Worm (Caenorhabditis elegans) whole organism, L4/young adult: ENCODE measurements around the gene K10G6.5.

Experiments
- W03F9.2 ChIP-seq: fragments of 150-350 bp; optimal IDR thresholded peaks from 2 replicates; lab custom pipeline; 2014; ENCODE audit warnings: missing biosample characterization, missing genetic modification characterization
- dao-5 ChIP-seq: sonication (generic microtip); optimal IDR thresholded peaks from 2 replicates; lab custom pipeline; 2016; ENCODE audit warnings: missing genotype, missing genetic modification characterization, moderate library complexity, missing compliant biosample characterization
- him-1 ChIP-seq: sonication (generic microtip); optimal IDR thresholded peaks from 2 replicates; lab custom pipeline; 2016; ENCODE audit warnings: missing genotype, missing genetic modification reagents, missing genetic modification characterization, missing compliant biosample characterization

The K10G6.5 gene

DNA sequence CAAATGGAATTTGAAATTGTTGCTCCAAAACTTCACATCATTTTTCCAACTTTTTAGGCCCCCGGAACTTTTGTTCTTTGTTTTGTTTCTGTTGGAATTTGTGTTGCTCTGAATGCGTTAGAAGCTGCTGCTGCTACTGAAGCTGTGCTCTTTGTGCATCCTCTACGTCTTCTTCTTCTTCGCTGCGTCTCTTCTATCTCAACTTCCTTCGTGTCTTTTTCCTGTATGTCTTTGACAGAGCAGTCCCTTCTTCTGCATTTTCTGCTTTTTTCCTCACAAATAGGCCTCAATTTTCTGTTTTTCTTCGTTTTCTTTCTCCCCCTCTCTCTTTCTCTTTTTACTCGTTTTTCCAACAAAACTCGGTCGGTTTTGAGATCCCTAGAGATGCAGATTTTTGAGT lies 25.8 kb upstream of the K10G6.5 start:
- TF ChIP-seq him-1 (tag; lab: Kevin White, UChicago) = no peak
- TF ChIP-seq dao-5 (tag; lab: Kevin White, UChicago) = no peak

DNA sequence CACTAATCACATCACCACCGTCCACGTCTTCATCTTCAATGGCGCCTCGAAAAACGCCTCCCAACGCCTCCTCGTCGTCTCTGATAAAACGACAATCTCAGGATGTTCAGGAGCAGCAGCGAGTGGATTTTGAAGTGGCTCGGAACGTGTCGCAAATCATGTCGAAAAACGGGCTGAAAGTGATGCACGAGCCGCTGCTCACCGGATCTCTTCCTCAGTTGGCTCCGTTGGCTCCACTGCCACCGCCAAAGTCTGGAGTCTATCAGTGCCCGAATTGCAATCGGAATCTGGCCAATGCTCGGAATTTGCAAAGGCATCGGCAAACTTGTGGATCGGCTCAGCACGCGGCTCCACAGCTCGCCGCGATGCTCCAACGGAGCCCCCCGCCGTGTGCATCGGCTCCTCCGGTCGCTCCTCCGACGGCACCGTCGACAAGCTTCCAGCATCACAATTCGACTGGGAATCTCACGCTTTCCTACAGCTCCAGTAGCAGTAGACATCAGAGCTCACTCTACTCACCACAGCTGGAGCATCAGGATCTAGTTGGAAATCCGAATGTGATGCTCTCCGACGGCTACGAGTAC lies 22.7 kb upstream of the K10G6.5 start:
- TF ChIP-seq W03F9.2 (tag; lab: Kevin White, UChicago) (no peak), him-1 (tag; lab: Kevin White, UChicago) (no peak), dao-5 (tag; lab: Kevin White, UChicago) (no peak)

DNA sequence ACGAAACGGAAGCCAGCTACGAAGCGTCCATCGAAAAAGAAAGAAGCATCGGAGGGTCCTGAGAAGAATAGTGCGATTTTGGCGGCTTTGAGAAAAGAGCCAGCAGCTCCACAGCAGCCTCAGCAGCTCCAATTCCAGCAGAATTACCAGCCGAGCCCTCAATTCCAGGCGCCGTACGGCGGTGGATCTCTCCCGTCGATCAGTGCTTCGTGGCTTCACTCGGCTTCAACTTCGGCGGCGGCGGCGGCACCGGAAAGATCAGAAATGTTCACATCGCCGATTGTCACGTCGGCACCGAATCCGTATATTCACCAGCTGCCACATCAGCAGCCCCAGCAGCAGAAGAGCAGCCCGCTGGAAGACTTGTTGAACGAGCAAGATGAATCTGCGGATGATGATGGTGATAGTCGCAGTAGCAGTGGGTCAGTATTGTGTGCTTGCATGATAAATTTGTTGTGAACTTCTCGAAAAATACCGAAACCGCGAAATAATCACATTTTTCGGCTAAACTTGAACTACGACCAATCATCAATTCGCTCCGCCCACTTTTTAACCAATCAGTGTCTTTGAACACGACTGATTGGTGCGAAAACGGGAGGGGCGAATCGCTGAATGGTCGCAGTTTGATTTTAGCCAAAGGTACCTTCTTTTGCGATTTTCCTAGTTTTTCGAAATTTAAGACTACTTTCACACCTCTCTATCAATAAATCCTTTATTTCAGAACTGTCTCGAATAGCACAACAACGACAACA lies 21.2 kb upstream of the K10G6.5 start:
- TF ChIP-seq dao-5 (tag; lab: Kevin White, UChicago) (no peak), W03F9.2 (tag; lab: Kevin White, UChicago) (no peak), him-1 (tag; lab: Kevin White, UChicago) (no peak)

DNA sequence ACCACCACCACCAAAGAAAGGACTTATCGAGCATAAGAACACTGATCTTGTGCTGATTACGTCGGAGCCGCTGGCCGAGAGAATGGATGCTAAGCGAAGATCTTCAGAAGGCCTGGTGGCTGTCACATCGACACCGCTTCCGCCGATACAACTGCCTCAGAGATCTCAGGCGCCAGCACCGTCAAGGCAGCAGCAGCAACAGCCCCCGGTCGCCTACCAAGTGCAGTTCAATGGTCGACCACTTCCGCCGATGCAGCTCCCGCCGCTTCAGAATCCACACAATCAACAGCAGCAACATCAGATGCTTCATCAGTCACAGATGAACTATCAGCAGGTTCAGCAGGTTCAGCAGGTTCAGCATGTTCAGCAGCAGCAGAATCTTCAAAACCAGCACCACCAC lies 20.0 kb upstream of the K10G6.5 start:
- TF ChIP-seq him-1 (tag; lab: Kevin White, UChicago) (no peak), W03F9.2 (tag; lab: Kevin White, UChicago) (no peak), dao-5 (tag; lab: Kevin White, UChicago) (no peak)

DNA sequence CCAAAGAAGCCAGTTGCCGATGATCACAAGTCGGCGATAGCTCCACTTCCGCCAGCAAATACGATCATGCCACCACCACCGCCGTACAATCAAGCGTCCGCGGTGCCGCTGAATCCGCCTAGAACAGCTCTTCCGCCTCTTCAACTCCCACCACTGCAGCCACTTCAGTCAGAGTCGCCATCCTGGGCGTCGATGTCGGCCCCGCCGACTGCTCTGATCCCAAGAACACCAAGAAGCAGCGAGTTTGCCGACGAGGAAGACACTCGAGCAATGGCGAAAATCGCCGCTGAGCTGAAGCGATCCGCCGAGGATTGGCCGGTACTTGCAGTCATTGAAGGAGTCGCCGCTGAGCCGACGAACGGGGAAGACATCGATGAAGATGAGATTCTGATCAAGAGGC lies 19.0 kb upstream of the K10G6.5 start:
- no peak for TF ChIP-seq dao-5 (tag; lab: Kevin White, UChicago)
- no peak for TF ChIP-seq W03F9.2 (tag; lab: Kevin White, UChicago)
- no peak for TF ChIP-seq him-1 (tag; lab: Kevin White, UChicago)

DNA sequence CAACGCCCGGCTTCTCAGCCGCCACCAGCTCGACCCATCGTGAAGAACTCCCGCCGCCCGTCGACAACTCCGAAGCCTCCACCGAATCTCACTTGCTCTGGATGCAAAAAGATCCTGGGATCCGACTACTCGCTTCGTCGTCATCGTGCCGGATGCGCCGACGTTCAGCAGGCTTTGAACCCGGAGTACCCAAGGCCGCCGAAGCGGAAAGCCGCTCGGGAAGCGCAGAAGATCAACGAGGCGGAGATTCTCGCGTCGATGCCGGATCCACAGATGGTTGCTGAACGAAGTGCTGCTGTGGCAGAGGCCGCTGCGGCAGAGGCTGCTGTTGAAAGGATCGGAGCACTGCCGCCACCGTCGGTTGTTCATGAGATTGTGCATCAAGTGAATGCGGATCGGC lies 18.2 kb upstream of the K10G6.5 start:
- TF ChIP-seq him-1 (tag; lab: Kevin White, UChicago) (no peak), dao-5 (tag; lab: Kevin White, UChicago) (no peak), W03F9.2 (tag; lab: Kevin White, UChicago) (no peak)

DNA sequence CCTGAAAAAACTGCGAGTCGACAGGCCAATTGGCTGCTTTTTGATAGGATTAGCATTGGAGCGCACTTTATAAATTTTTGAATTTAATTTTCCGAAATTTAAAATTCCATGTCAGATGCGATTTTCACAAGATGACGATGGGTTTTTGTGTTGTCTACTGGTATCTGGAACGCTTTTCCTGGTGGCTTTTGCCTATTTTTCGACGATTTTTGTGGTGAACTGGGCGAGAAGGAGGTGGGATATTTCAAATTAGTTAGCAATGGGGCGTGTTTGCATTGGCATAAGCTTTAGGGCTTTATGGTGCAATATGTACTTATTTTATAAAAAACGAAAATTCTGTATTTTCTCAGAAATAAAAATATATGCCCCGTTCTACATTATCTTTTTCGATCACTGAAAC lies 14.9 kb upstream of the K10G6.5 start, which contains the start of gene K10G6.9:
K10G6.9 (plus strand) TSS at position 110 of the 400 bp plus-strand sequence.
- TF ChIP-seq him-1 (tag; lab: Kevin White, UChicago) = no peak
- TF ChIP-seq W03F9.2 (tag; lab: Kevin White, UChicago) = no peak
- TF ChIP-seq dao-5 (tag; lab: Kevin White, UChicago) = no peak

DNA sequence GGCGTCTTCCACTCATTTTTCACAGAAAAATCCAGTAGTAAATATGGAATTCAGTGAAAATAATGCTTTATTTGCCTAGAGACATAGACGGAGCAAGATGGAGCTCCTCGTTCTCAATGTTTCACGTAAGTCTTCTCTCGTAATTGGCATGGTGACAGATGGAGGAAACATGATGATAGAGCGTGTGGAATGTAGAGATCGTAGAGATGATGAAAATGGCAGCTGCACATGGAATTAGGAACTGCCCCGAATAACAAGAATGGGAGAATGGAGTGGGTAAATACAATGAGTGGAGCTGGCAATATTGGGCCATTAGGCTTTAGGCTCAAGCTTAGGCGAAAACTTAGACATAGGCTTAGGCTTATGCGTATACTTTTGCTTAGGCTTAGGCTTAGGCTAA lies 12.1 kb upstream of the K10G6.5 start, which contains the start of gene cank-26:
cank-26 (minus strand) TSS at position 113 of the 400 bp plus-strand sequence.
- TF ChIP-seq W03F9.2 (tag; lab: Kevin White, UChicago) = no peak
- TF ChIP-seq dao-5 (tag; lab: Kevin White, UChicago) = no peak
- no peak for TF ChIP-seq him-1 (tag; lab: Kevin White, UChicago)

DNA sequence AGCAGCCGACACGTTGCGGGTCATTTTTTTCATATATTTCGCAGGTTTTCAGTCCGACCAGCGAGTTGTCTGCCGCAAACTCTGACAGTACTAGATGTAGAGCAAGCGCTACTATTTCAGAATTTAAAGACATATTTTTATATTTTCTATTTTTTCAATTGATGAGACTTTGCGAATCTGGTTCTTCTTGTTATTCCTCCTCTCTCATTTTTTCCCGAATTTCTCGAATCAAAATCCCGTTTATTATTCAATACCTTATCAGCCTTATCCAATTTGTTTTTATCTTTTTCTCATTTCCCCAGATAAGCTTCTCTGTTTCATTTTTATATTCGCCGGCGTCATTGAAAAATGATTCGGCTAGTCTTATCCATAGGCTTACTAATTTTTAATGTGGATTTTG lies 11.1 kb upstream of the K10G6.5 start, which contains the start of gene dos-2:
dos-2 (plus strand) TSS at position 301 of the 400 bp plus-strand sequence.
- TF ChIP-seq W03F9.2 (tag; lab: Kevin White, UChicago) = no peak
- TF ChIP-seq him-1 (tag; lab: Kevin White, UChicago) = no peak
- TF ChIP-seq dao-5 (tag; lab: Kevin White, UChicago) = no peak

DNA sequence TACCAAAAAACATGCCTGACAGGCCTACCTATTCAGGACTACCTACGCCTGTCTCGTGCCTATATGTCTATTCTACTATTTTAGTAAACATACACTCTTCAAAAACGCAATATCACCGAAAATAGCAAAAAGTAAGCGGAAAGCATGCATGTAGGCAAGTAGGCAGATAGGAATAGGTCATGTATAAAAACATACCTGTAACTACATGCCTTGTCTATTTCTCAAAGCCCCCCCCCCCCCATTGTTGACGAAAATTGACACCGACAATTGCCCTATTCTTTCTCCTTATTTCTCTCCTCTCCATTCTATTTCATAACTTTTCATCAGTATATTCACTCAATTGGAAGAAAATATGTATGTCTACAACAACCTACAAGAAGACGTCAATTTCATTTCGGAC lies 8.9 kb upstream of the K10G6.5 start:
- no peak for TF ChIP-seq W03F9.2 (tag; lab: Kevin White, UChicago)
- no peak for TF ChIP-seq him-1 (tag; lab: Kevin White, UChicago)
- TF ChIP-seq dao-5 (tag; lab: Kevin White, UChicago) = no peak

DNA sequence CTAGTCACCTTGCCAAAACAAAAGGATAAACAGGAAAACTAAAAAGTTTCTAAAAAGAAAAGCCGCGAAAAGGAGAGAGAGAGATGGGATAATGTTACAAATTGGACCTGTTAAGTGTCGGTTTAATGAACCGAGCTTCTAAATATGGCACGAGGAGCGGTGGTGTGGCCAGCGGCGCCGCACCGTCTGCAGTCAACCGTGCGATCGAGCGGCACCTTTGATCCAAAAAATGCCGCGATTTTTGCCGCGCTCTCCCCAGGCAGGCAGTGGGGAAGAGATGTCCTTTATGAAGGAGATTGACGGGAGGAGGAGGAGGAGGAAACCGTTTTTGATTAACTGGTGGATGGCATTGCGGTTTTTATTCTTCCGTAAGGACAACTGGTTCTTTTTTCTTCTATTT lies 6.7 kb upstream of the K10G6.5 start:
- no peak for TF ChIP-seq dao-5 (tag; lab: Kevin White, UChicago)
- no peak for TF ChIP-seq him-1 (tag; lab: Kevin White, UChicago)
- TF ChIP-seq W03F9.2 (tag; lab: Kevin White, UChicago) = no peak

DNA sequence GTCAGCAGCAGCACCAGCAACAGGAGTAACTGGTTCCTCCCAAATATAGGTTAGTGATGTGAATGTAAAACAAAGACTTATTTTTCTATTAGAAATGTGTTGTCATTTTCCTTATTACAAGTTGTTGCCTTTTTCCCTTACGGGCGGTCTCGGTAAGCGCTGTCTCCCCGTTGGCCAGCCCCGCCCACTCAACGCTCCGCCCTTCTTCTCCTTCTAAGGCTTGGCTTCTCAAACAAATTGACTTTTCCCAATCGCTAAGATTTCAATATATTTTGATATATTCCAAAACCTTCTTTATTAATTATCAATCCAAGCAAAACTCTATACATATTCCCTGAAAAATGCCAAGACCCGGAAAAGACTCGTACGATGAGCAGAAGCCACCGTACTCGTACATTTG lies 4.7 kb upstream of the K10G6.5 start, which contains the start of gene lin-31:
lin-31 (plus strand) TSS at position 237 of the 400 bp plus-strand sequence.
- TF ChIP-seq W03F9.2 (tag; lab: Kevin White, UChicago) = no peak
- no peak for TF ChIP-seq dao-5 (tag; lab: Kevin White, UChicago)
- no peak for TF ChIP-seq him-1 (tag; lab: Kevin White, UChicago)

DNA sequence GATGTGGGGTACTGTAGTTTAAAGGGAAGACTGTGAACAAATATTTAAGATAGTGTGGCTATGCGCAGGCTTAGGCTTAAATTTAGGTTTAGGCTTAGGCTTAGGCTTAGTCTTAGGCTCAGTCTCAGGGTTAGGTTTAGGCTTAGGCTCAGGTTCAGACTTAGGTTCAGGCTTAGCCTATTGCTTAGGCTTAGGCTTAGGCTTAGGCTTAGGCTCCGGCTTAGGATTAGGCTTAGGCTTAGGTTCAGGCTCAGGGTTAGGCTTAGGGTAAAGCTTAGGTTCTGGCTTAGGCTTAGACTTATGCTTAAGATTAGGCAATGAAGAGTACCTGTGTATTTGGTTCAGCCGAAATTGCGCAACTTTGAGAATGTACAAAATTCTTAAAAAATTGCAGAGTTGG lies 2.8 kb upstream of the K10G6.5 start:
- TF ChIP-seq him-1 (tag; lab: Kevin White, UChicago) (no peak), W03F9.2 (tag; lab: Kevin White, UChicago) (no peak)
